Worm (Caenorhabditis elegans) whole organism, L2 larva: ENCODE results near the gene B0244.10.

ENCODE experiments used
- F13H6.1 ChIP-seq: sonication (generic microtip); optimal IDR thresholded peaks from 2 replicates; lab custom pipeline; 2016; ENCODE audit warnings: missing genetic modification characterization, missing compliant biosample characterization
- R02D3.7 ChIP-seq: fragments of 150-350 bp; optimal IDR thresholded peaks from 2 replicates; lab custom pipeline; 2014; ENCODE audit warnings: missing biosample characterization, missing genetic modification characterization
- alr-1 ChIP-seq: fragments of 150-350 bp; optimal IDR thresholded peaks from 2 replicates; lab custom pipeline; 2014; ENCODE audit warnings: missing biosample characterization, missing genetic modification characterization
- ama-1 ChIP-seq: fragments of 150-350 bp; optimal IDR thresholded peaks from 2 replicates; lab custom pipeline; 2018; ENCODE audit warnings: inconsistent platforms
- mbf-1 ChIP-seq: sonication (generic microtip); optimal IDR thresholded peaks from 2 replicates; lab custom pipeline; 2017; ENCODE audit warnings: missing biosample characterization, missing genetic modification characterization
- sma-3 ChIP-seq: sonication (generic microtip); optimal IDR thresholded peaks from 2 replicates; lab custom pipeline; 2016; ENCODE audit warnings: missing genetic modification reagents, missing genetic modification characterization, missing compliant biosample characterization

- no peak for TF ChIP-seq mbf-1 (tag; lab: Kevin White, UChicago)
- no peak for TF ChIP-seq ama-1 (lab: Kevin White, UChicago)
- TF ChIP-seq R02D3.7, result no peak
- no peak for TF ChIP-seq alr-1 (tag; lab: Kevin White, UChicago)
- no peak for TF ChIP-seq sma-3 (GFP tag; lab: Kevin White, UChicago)
- no peak for TF ChIP-seq F13H6.1
These were observed 25.7 kb upstream of the B0244.10 start, which contains the start of gene hpo-28 for ce11 chrIII:5709224-5709623.
